Fruit fly (Drosophila melanogaster) whole organism, embryonic: ENCODE data around the gene BTBD9.
A peak's percentile ranks its signal among the peaks of the same experiment; 100 is the strongest.

Experiments used
- ATbp ChIP-seq: fragments of 200-800 bp; sonication (Bioruptor generic); optimal IDR thresholded peaks from 2 replicates; lab custom pipeline; 2017; ENCODE audit warnings: missing biosample characterization, mild to moderate bottlenecking, missing genetic modification characterization, missing genetic modification reagents
- Antp ChIP-seq: fragments of 200-800 bp; sonication (Bioruptor generic); optimal IDR thresholded peaks from 3 replicates; lab custom pipeline; 2016; ENCODE audit warnings: missing biosample characterization, missing genetic modification characterization
- CG10431 ChIP-seq: fragments of 200-800 bp; sonication (Bioruptor generic); optimal IDR thresholded peaks from 3 replicates; lab custom pipeline; 2018; ENCODE audit warnings: missing biosample characterization, mild to moderate bottlenecking, missing genetic modification characterization
- CG11456 ChIP-seq: fragments of 200-800 bp; sonication (Bioruptor generic); IDR thresholded peaks from 3 replicates; pipeline ENCODE4 v1.3.6; 2022; ENCODE audit warnings: missing biosample characterization, missing genetic modification characterization
- CG11695 ChIP-seq: fragments of 200-800 bp; sonication (Bioruptor generic); IDR thresholded peaks from 3 replicates; pipeline ENCODE4 v1.3.6; 2022; ENCODE audit warnings: missing biosample characterization, missing genetic modification characterization
- CG11696 ChIP-seq: fragments of 200-800 bp; sonication (Bioruptor generic); IDR thresholded peaks from 2 replicates; pipeline ENCODE4 v1.3.6; 2022; ENCODE audit warnings: missing biosample characterization, missing genetic modification characterization
- CG12071 ChIP-seq: fragments of 200-800 bp; sonication (Bioruptor generic); optimal IDR thresholded peaks from 3 replicates; lab custom pipeline; 2018; ENCODE audit warnings: missing biosample characterization, mild to moderate bottlenecking, missing genetic modification characterization
- CG12744 ChIP-seq: fragments of 200-800 bp; sonication (Bioruptor generic); optimal IDR thresholded peaks from 2 replicates; lab custom pipeline; 2016; ENCODE audit warnings: missing biosample characterization, missing genetic modification characterization
- CG12769 ChIP-seq: fragments of 200-800 bp; sonication (Bioruptor generic); optimal IDR thresholded peaks from 2 replicates; lab custom pipeline; 2019; ENCODE audit warnings: missing biosample characterization, mild to moderate bottlenecking, missing genetic modification characterization, moderate library complexity
- CG1529 ChIP-seq: fragments of 200-800 bp; sonication (Bioruptor generic); optimal IDR thresholded peaks from 3 replicates; lab custom pipeline; 2018; ENCODE audit warnings: missing biosample characterization, missing genetic modification characterization
- CG15601 ChIP-seq: fragments of 200-800 bp; sonication (Bioruptor generic); optimal IDR thresholded peaks from 3 replicates; lab custom pipeline; 2019; ENCODE audit warnings: missing biosample characterization, mild to moderate bottlenecking, missing genetic modification characterization, moderate library complexity
- CG1603 ChIP-seq: fragments of 200-800 bp; sonication (Bioruptor generic); optimal IDR thresholded peaks from 2 replicates; lab custom pipeline; 2019; ENCODE audit warnings: missing biosample characterization, mild to moderate bottlenecking, missing genetic modification characterization, moderate library complexity
- CG16813 ChIP-seq: fragments of 200-800 bp; sonication (Bioruptor generic); IDR thresholded peaks from 3 replicates; pipeline ENCODE4 v1.3.6; 2022; ENCODE audit warnings: missing biosample characterization, missing genetic modification characterization; ENCODE audit not compliant: partially characterized antibody
- CG2116 ChIP-seq: fragments of 200-800 bp; sonication (Bioruptor generic); optimal IDR thresholded peaks from 3 replicates; lab custom pipeline; 2018; ENCODE audit warnings: missing biosample characterization, mild to moderate bottlenecking, missing genetic modification characterization
- CG3065 ChIP-seq: fragments of 200-800 bp; sonication (Bioruptor generic); optimal IDR thresholded peaks from 2 replicates; lab custom pipeline; 2016; ENCODE audit warnings: missing biosample characterization, missing genetic modification characterization
- CG33213 ChIP-seq: fragments of 200-800 bp; sonication (Bioruptor generic); optimal IDR thresholded peaks from 3 replicates; lab custom pipeline; 2016; ENCODE audit warnings: missing biosample characterization, missing genetic modification characterization
- CG4820 ChIP-seq: fragments of 200-800 bp; sonication (Bioruptor generic); optimal IDR thresholded peaks from 3 replicates; lab custom pipeline; 2016; ENCODE audit warnings: missing biosample characterization, missing genetic modification characterization
- CG6689 ChIP-seq: fragments of 200-800 bp; sonication (Bioruptor generic); IDR thresholded peaks from 2 replicates; pipeline ENCODE4 v1.3.6; 2022; ENCODE audit warnings: missing biosample characterization, missing genetic modification characterization
- CG8089 ChIP-seq: fragments of 200-800 bp; sonication (Bioruptor generic); optimal IDR thresholded peaks from 3 replicates; lab custom pipeline; 2016; ENCODE audit warnings: missing biosample characterization, missing genetic modification characterization
- CG9817 ChIP-seq: fragments of 200-800 bp; sonication (Bioruptor generic); optimal IDR thresholded peaks from 2 replicates; lab custom pipeline; 2018; ENCODE audit warnings: missing biosample characterization, mild to moderate bottlenecking, missing genetic modification characterization, moderate library complexity
- D ChIP-seq, 2 experiments: fragments of 200-800 bp in 1 of 2; fragments of >200 bp in 1 of 2; sonication (Bioruptor generic) in 1 of 2; optimal IDR thresholded peaks; 2 replicates in 1 of 2; 3 replicates in 1 of 2; lab custom pipeline; 2017; ENCODE audit warnings: mild to moderate bottlenecking in 1 of 2, missing biosample characterization in 1 of 2, missing genetic modification characterization in 1 of 2, missing genetic modification reagents in 1 of 2
- Dll ChIP-seq: fragments of 200-800 bp; sonication (Bioruptor generic); IDR thresholded peaks from 4 replicates; pipeline ENCODE4 v1.3.6; 2022; ENCODE audit warnings: missing biosample characterization, missing genetic modification characterization; ENCODE audit not compliant: partially characterized antibody
- Dref ChIP-seq: fragments of 200-800 bp; sonication (Bioruptor generic); IDR thresholded peaks from 2 replicates; pipeline ENCODE4 v1.3.6; 2022; ENCODE audit warnings: missing biosample characterization, missing genetic modification characterization
- Drgx ChIP-seq: fragments of 200-800 bp; sonication (Bioruptor generic); IDR thresholded peaks from 2 replicates; pipeline ENCODE4 v1.3.6; 2022; ENCODE audit warnings: missing biosample characterization, missing genetic modification characterization
- E2f2 ChIP-seq: fragments of 200-800 bp; sonication (Bioruptor generic); IDR thresholded peaks from 2 replicates; pipeline ENCODE4 v1.3.6; 2022; ENCODE audit warnings: missing biosample characterization, missing genetic modification characterization
- Elba2 ChIP-seq: fragments of 200-800 bp; sonication (Bioruptor generic); optimal IDR thresholded peaks from 3 replicates; lab custom pipeline; 2016; ENCODE audit warnings: missing biosample characterization, missing genetic modification characterization
- HLH4C ChIP-seq: fragments of 200-800 bp; sonication (Bioruptor generic); IDR thresholded peaks from 3 replicates; pipeline ENCODE4 v1.3.6; 2022; ENCODE audit warnings: missing biosample characterization, missing genetic modification characterization; ENCODE audit not compliant: partially characterized antibody
- HLH54F ChIP-seq: fragments of 200-800 bp; sonication (Bioruptor generic); optimal IDR thresholded peaks from 3 replicates; lab custom pipeline; 2016; ENCODE audit warnings: missing biosample characterization, missing genetic modification characterization
- HLHmδ ChIP-seq: fragments of 200-800 bp; sonication (Bioruptor generic); optimal IDR thresholded peaks from 2 replicates; lab custom pipeline; 2018; ENCODE audit warnings: missing biosample characterization, mild to moderate bottlenecking, missing genetic modification characterization, moderate library complexity
- Hr78 ChIP-seq, 2 experiments: fragments of 200-800 bp in 1 of 2; fragments of >200 bp in 1 of 2; sonication (Bioruptor generic) in 1 of 2; optimal IDR thresholded peaks; 2 replicates each; lab custom pipeline; 2017 to 2019; ENCODE audit warnings: missing biosample characterization in 2 of 2, missing genetic modification characterization in 2 of 2, mild to moderate bottlenecking in 1 of 2, moderate library complexity in 1 of 2
- Lhr ChIP-seq: fragments of 200-800 bp; sonication (Bioruptor generic); optimal IDR thresholded peaks from 3 replicates; lab custom pipeline; 2017; ENCODE audit warnings: mild to moderate bottlenecking, missing biosample characterization, missing genetic modification reagents, missing genetic modification characterization
- Mes4 ChIP-seq: fragments of 200-800 bp; sonication (Bioruptor generic); optimal IDR thresholded peaks from 2 replicates; lab custom pipeline; 2016; ENCODE audit warnings: missing biosample characterization, missing genetic modification characterization
- Myb ChIP-seq: fragments of 200-800 bp; sonication (Bioruptor generic); optimal IDR thresholded peaks from 2 replicates; lab custom pipeline; 2016; ENCODE audit warnings: missing biosample characterization, missing genetic modification characterization
- NC2β ChIP-seq: fragments of 200-800 bp; sonication (Bioruptor generic); optimal IDR thresholded peaks from 2 replicates; lab custom pipeline; 2016; ENCODE audit warnings: missing biosample characterization, missing genetic modification characterization
- Neu2 ChIP-seq: fragments of 200-800 bp; sonication (Bioruptor generic); optimal IDR thresholded peaks from 3 replicates; lab custom pipeline; 2016; ENCODE audit warnings: missing biosample characterization, missing genetic modification characterization, borderline replicate concordance
- Rfx ChIP-seq: fragments of 200-800 bp; sonication (Bioruptor generic); IDR thresholded peaks from 2 replicates; pipeline ENCODE4 v1.3.6; 2022; ENCODE audit warnings: missing biosample characterization, missing genetic modification characterization
- Scr ChIP-seq: fragments of 200-800 bp; sonication (Bioruptor generic); IDR thresholded peaks from 2 replicates; pipeline ENCODE4 v1.3.6; 2022; ENCODE audit warnings: missing biosample characterization, missing genetic modification characterization; ENCODE audit not compliant: partially characterized antibody
- Sin3A ChIP-seq: fragments of >200 bp; optimal IDR thresholded peaks from 2 replicates; lab custom pipeline; 2018
- cas ChIP-seq: fragments of 200-800 bp; sonication (Bioruptor generic); IDR thresholded peaks from 2 replicates; pipeline ENCODE4 v1.3.6; 2022; ENCODE audit warnings: missing biosample characterization, missing genetic modification characterization
- dysf ChIP-seq: fragments of 200-800 bp; sonication (Bioruptor generic); IDR thresholded peaks from 3 replicates; pipeline ENCODE4 v1.3.6; 2022; ENCODE audit warnings: missing biosample characterization, missing genetic modification characterization
- ken ChIP-seq: fragments of 200-800 bp; sonication (Bioruptor generic); IDR thresholded peaks from 3 replicates; pipeline ENCODE4 v1.3.6; 2022; ENCODE audit warnings: missing biosample characterization, missing genetic modification characterization
- lmd ChIP-seq: fragments of 200-800 bp; sonication (Bioruptor generic); IDR thresholded peaks from 2 replicates; pipeline ENCODE4 v1.3.6; 2022; ENCODE audit warnings: missing biosample characterization, missing genetic modification characterization
- nau ChIP-seq: fragments of 200-800 bp; sonication (Bioruptor generic); optimal IDR thresholded peaks from 3 replicates; lab custom pipeline; 2017; ENCODE audit warnings: missing biosample characterization, mild to moderate bottlenecking, missing genetic modification characterization, missing genetic modification reagents
- nmo ChIP-seq: fragments of 200-800 bp; sonication (Bioruptor generic); optimal IDR thresholded peaks from 2 replicates; lab custom pipeline; 2018; ENCODE audit warnings: missing biosample characterization, mild to moderate bottlenecking, missing genetic modification characterization, moderate library complexity
- pros ChIP-seq: fragments of 200-800 bp; sonication (Bioruptor generic); optimal IDR thresholded peaks from 3 replicates; lab custom pipeline; 2019; ENCODE audit warnings: missing biosample characterization, mild to moderate bottlenecking, missing genetic modification characterization, moderate library complexity
- pum ChIP-seq: fragments of 200-800 bp; sonication (Bioruptor generic); optimal IDR thresholded peaks from 2 replicates; lab custom pipeline; 2016; ENCODE audit warnings: missing biosample characterization, missing genetic modification characterization
- sna ChIP-seq: fragments of 200-800 bp; sonication (Bioruptor generic); IDR thresholded peaks from 2 replicates; pipeline ENCODE4 v1.3.6; 2022; ENCODE audit warnings: missing biosample characterization, missing genetic modification characterization; ENCODE audit not compliant: partially characterized antibody
- tna ChIP-seq: fragments of 200-800 bp; sonication (Bioruptor generic); IDR thresholded peaks from 2 replicates; pipeline ENCODE4 v1.3.6; 2022; ENCODE audit warnings: missing biosample characterization, missing genetic modification characterization; ENCODE audit not compliant: partially characterized antibody
- yki ChIP-seq: fragments of >200 bp; optimal IDR thresholded peaks from 3 replicates; lab custom pipeline; 2018

BTBD9 gene

DNA sequence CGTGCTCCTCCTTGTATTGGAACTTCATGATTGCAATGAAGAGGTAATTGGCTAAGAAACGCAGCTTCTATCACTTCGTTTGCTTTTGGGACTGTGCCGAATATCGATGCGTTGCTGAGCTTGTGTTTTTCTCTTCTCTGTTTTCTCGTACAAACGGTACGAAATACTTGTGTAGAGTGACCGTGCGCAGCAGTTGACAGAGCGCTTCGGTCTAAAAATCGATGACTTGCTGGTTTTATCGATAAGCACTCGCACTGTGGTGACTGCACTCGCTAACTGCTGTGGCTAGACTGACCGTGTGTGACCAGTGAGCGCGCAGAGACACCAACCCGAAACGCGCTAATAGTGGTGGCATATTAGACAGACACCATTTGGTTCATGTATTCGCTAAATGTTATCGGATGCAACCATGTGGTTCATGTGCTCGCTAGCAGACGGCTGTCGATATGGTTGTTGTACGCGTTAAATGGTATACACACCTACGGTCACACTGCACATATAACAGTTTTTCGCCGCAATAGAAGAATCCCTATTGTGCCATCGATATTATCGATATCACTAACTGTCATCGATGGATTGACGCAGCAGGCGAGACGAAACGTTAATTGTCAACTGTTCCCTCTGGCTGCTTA lies at the start of gene BTBD9, which contains the start of gene Atg8a:
TSS of gene BTBD9 (plus strand) at position 495 of the 632 bp plus-strand sequence.
TSS of gene Atg8a (minus strand) at position 296 of the 632 bp plus-strand sequence.
- TF ChIP-seq Dll = peak; percentile 80
- peak; percentile 44 for TF ChIP-seq Antp (GFP tag; lab: Kevin White, UChicago)
- TF ChIP-seq Hr78 (GFP tag; optimal IDR thresholded peaks at IDR 0.05; lab: Kevin White, UChicago) = no peak
- TF ChIP-seq CG11695 (GFP tag; lab: Robert Waterston, UW) = no peak
- TF ChIP-seq CG10431 (GFP tag; lab: Kevin White, UChicago) = no peak
- TF ChIP-seq ATbp (GFP tag; lab: Kevin White, UChicago) = no peak
- TF ChIP-seq CG2116 (GFP tag; lab: Kevin White, UChicago) = peak; percentile 99
- TF ChIP-seq D (optimal IDR thresholded peaks at IDR 0.05; lab: Kevin White, UChicago) = no peak
- TF ChIP-seq D (GFP tag; optimal IDR thresholded peaks at IDR 0.05; lab: Kevin White, UChicago) = no peak
- TF ChIP-seq NC2β = peak; percentile 79
- peak; percentile 64 for TF ChIP-seq Rfx (GFP tag; lab: Robert Waterston, UW)
- peak; percentile 99 for TF ChIP-seq CG33213 (GFP tag; lab: Kevin White, UChicago)
- TF ChIP-seq CG11696 (GFP tag; lab: Robert Waterston, UW) = no peak
- peak; percentile 12 for TF ChIP-seq CG12744 (GFP tag; lab: Kevin White, UChicago)
- peak; percentile 64 for TF ChIP-seq E2f2 (GFP tag; lab: Robert Waterston, UW)
- TF ChIP-seq nmo (GFP tag; lab: Kevin White, UChicago) = peak; percentile 72
- peak; percentile 31 for TF ChIP-seq CG8089 (GFP tag; lab: Kevin White, UChicago)
- peak; percentile 32 for TF ChIP-seq pum
- peak; percentile 32; the same call in 1 of the 3 replicates for TF ChIP-seq dysf (GFP tag; lab: Robert Waterston, UW)
- no peak for TF ChIP-seq yki (lab: Kevin White, UChicago)
- 0 out of 3 replicates have a peak, but pooled peaks have one; percentile 36 for TF ChIP-seq CG11456 (GFP tag; lab: Robert Waterston, UW)
- peak; percentile 56 for TF ChIP-seq tna (GFP tag; lab: Robert Waterston, UW)
- no peak for TF ChIP-seq CG12071 (GFP tag; lab: Kevin White, UChicago)
- no peak for TF ChIP-seq pros
- TF ChIP-seq sna (GFP tag; lab: Robert Waterston, UW) = peak; percentile 71
- TF ChIP-seq Scr (GFP tag; lab: Robert Waterston, UW) = peak; percentile 75
- TF ChIP-seq CG6689 (GFP tag; lab: Robert Waterston, UW) = no peak
- TF ChIP-seq Lhr (GFP tag; lab: Kevin White, UChicago) = peak; percentile 100
- no peak for TF ChIP-seq cas
- peak; percentile 29 for TF ChIP-seq Mes4
- TF ChIP-seq HLH4C (GFP tag; lab: Robert Waterston, UW) = peak; percentile 82
- TF ChIP-seq Dref (GFP tag; lab: Robert Waterston, UW) = peak; percentile 96
- peak; percentile 39 for TF ChIP-seq CG15601 (tag; lab: Kevin White, UChicago)
- no peak for TF ChIP-seq HLHmδ
- peak; percentile 77 for TF ChIP-seq CG16813
- peak; percentile 97 for TF ChIP-seq Sin3A
- no peak for TF ChIP-seq CG3065 (GFP tag; lab: Kevin White, UChicago)
- peak; percentile 77 for TF ChIP-seq Myb
- no peak for TF ChIP-seq Neu2 (GFP tag; lab: Kevin White, UChicago)
- peak; percentile 72 for TF ChIP-seq CG12769 (tag; lab: Kevin White, UChicago)
- peak; percentile 37 for TF ChIP-seq Elba2
- no peak for TF ChIP-seq ken (GFP tag; lab: Robert Waterston, UW)
- TF ChIP-seq nau = no peak
- no peak for TF ChIP-seq CG4820 (GFP tag; lab: Kevin White, UChicago)
- TF ChIP-seq CG1529 (GFP tag; lab: Kevin White, UChicago) = no peak
- TF ChIP-seq Drgx (GFP tag; lab: Robert Waterston, UW) = no peak
- peak; percentile 34 for TF ChIP-seq HLH54F
- peak; percentile 95 for TF ChIP-seq CG1603 (tag; lab: Kevin White, UChicago)
- TF ChIP-seq lmd = peak; percentile 31; the same call in 1 of the 2 replicates
- peak; percentile 30 for TF ChIP-seq CG9817
